Fruit fly (Drosophila melanogaster) whole organism: ENCODE measurements around the gene Mst36Fa.

ENCODE experiments used
- CG8478 ChIP-seq: fragments of >200 bp; optimal IDR thresholded peaks from 2 replicates; lab custom pipeline; 2018; ENCODE audit warnings: inconsistent platforms
- EcR ChIP-seq, 2 experiments: fragments of >200 bp; optimal IDR thresholded peaks; 2 replicates each; lab custom pipeline; 2017; ENCODE audit warnings: missing biosample characterization in 2 of 2, missing genetic modification characterization in 2 of 2, missing genetic modification reagents in 2 of 2
- psq ChIP-seq: fragments of >200 bp; optimal IDR thresholded peaks from 2 replicates; lab custom pipeline; 2017

dm6 chr2L:18705617-18706046 is 28.8 kb upstream of the Mst36Fa start, which contains the start of gene Jwa:
- no peak for TF ChIP-seq psq (lab: Kevin White, UChicago)
- TF ChIP-seq CG8478 (lab: Kevin White, UChicago) = no peak
- TF ChIP-seq EcR (GFP tag; optimal IDR thresholded peaks at IDR 0.05; lab: Kevin White, UChicago) = no peak
